Worm (Caenorhabditis elegans) whole organism, mixed stage, embryonic: ENCODE measurements around the gene glt-6.

ENCODE experiments used
- bed-3 ChIP-seq: fragments of 200-800 bp; sonication (Bioruptor generic); optimal IDR thresholded peaks from 3 replicates; lab custom pipeline; 2018; ENCODE audit warnings: mild to moderate bottlenecking, missing genetic modification characterization, moderate library complexity, missing compliant biosample characterization
- blmp-1 ChIP-seq: fragments of 150-350 bp; optimal IDR thresholded peaks from 2 replicates; lab custom pipeline; 2014; ENCODE audit warnings: missing biosample characterization, missing genetic modification characterization
- ceh-39 ChIP-seq: fragments of 150-350 bp; optimal IDR thresholded peaks from 2 replicates; lab custom pipeline; 2014; ENCODE audit warnings: missing biosample characterization, missing genetic modification characterization
- ceh-43 ChIP-seq: fragments of 200-800 bp; sonication (Bioruptor generic); optimal IDR thresholded peaks from 2 replicates; lab custom pipeline; 2018; ENCODE audit warnings: mild to moderate bottlenecking, missing genetic modification characterization, moderate library complexity, missing compliant biosample characterization
- ceh-83 ChIP-seq: fragments of 200-800 bp; sonication (Bioruptor generic); optimal IDR thresholded peaks from 2 replicates; lab custom pipeline; 2018; ENCODE audit warnings: mild to moderate bottlenecking, missing genetic modification characterization, missing compliant biosample characterization
- ces-1 ChIP-seq: fragments of 150-350 bp; optimal IDR thresholded peaks from 2 replicates; lab custom pipeline; 2014; ENCODE audit warnings: missing biosample characterization, missing genetic modification reagents, missing genetic modification characterization
- cnd-1 ChIP-seq: fragments of 200-800 bp; sonication (Bioruptor generic); optimal IDR thresholded peaks from 2 replicates; lab custom pipeline; 2018; ENCODE audit warnings: mild to moderate bottlenecking, missing genetic modification characterization, missing compliant biosample characterization
- drap-1 ChIP-seq: fragments of 200-800 bp; sonication (Bioruptor generic); optimal IDR thresholded peaks from 3 replicates; lab custom pipeline; 2018; ENCODE audit warnings: mild to moderate bottlenecking, missing genetic modification characterization, missing compliant biosample characterization
- elt-3 ChIP-seq: fragments of 150-350 bp; optimal IDR thresholded peaks from 2 replicates; lab custom pipeline; 2014; ENCODE audit warnings: missing biosample characterization, missing genetic modification characterization
- flh-1 ChIP-seq: fragments of 200-800 bp; sonication (Bioruptor generic); optimal IDR thresholded peaks from 2 replicates; lab custom pipeline; 2018; ENCODE audit warnings: mild to moderate bottlenecking, missing genetic modification characterization, moderate library complexity, missing compliant biosample characterization
- ham-2 ChIP-seq: fragments of 200-800 bp; sonication (Bioruptor generic); optimal IDR thresholded peaks from 2 replicates; lab custom pipeline; 2018; ENCODE audit warnings: mild to moderate bottlenecking, missing genetic modification characterization, missing compliant biosample characterization
- hlh-1 ChIP-seq: fragments of 150-350 bp; optimal IDR thresholded peaks from 2 replicates; lab custom pipeline; 2014; ENCODE audit warnings: missing biosample characterization, missing genetic modification reagents, missing genetic modification characterization
- lsy-2 ChIP-seq: fragments of 150-350 bp; optimal IDR thresholded peaks from 2 replicates; lab custom pipeline; 2014; ENCODE audit warnings: missing biosample characterization, missing genetic modification characterization
- mab-5 ChIP-seq: fragments of 150-350 bp; optimal IDR thresholded peaks from 2 replicates; lab custom pipeline; 2014; ENCODE audit warnings: missing biosample characterization, missing genetic modification characterization
- mep-1 ChIP-seq: fragments of 150-350 bp; optimal IDR thresholded peaks from 2 replicates; lab custom pipeline; 2017; ENCODE audit warnings: missing biosample characterization, missing genetic modification reagents, missing genetic modification characterization, inconsistent platforms
- mls-2 ChIP-seq: sonication (generic microtip); optimal IDR thresholded peaks from 2 replicates; lab custom pipeline; 2016; ENCODE audit warnings: mild to moderate bottlenecking, missing genetic modification characterization, moderate library complexity, missing compliant biosample characterization
- nhr-12 ChIP-seq: fragments of 150-350 bp; optimal IDR thresholded peaks from 2 replicates; lab custom pipeline; 2014; ENCODE audit warnings: missing biosample characterization, missing genetic modification characterization
- nhr-2 ChIP-seq: fragments of 150-350 bp; optimal IDR thresholded peaks from 2 replicates; lab custom pipeline; 2014; ENCODE audit warnings: missing biosample characterization, missing genetic modification characterization
- nhr-237 ChIP-seq: fragments of 150-350 bp; optimal IDR thresholded peaks from 2 replicates; lab custom pipeline; 2014; ENCODE audit warnings: missing biosample characterization, missing genetic modification characterization
- nhr-76 ChIP-seq: sonication (generic microtip); optimal IDR thresholded peaks from 2 replicates; lab custom pipeline; 2017; ENCODE audit warnings: missing biosample characterization, missing genetic modification characterization
- pha-4 ChIP-seq: fragments of 150-350 bp; optimal IDR thresholded peaks from 2 replicates; lab custom pipeline; 2018; ENCODE audit warnings: missing biosample characterization, missing genetic modification reagents, missing genetic modification characterization
- sem-2 ChIP-seq: fragments of 200-800 bp; sonication (Bioruptor generic); optimal IDR thresholded peaks from 2 replicates; lab custom pipeline; 2018; ENCODE audit warnings: mild to moderate bottlenecking, missing genetic modification characterization, missing compliant biosample characterization
- snpc-4 ChIP-seq: fragments of 150-350 bp; optimal IDR thresholded peaks from 2 replicates; lab custom pipeline; 2014; ENCODE audit warnings: missing biosample characterization, missing genetic modification characterization
- sptf-1 ChIP-seq: sonication (generic microtip); optimal IDR thresholded peaks from 2 replicates; lab custom pipeline; 2017; ENCODE audit warnings: mild to moderate bottlenecking, missing genetic modification characterization, moderate library complexity, missing compliant biosample characterization
- tbx-8 ChIP-seq: fragments of 200-800 bp; sonication (Bioruptor generic); optimal IDR thresholded peaks from 2 replicates; lab custom pipeline; 2018; ENCODE audit warnings: mild to moderate bottlenecking, missing genetic modification characterization, moderate library complexity, missing compliant biosample characterization
- unc-120 ChIP-seq: sonication (generic microtip); optimal IDR thresholded peaks from 2 replicates; lab custom pipeline; 2017; ENCODE audit warnings: missing genetic modification characterization, missing compliant biosample characterization; ENCODE audit not compliant: poor library complexity, severe bottlenecking
- unc-62 ChIP-seq: fragments of 150-350 bp; optimal IDR thresholded peaks from 2 replicates; lab custom pipeline; 2014; ENCODE audit warnings: missing biosample characterization, missing genetic modification reagents, missing genetic modification characterization
- zip-8 ChIP-seq: fragments of 150-350 bp; optimal IDR thresholded peaks from 2 replicates; lab custom pipeline; 2014; ENCODE audit warnings: missing biosample characterization, missing genetic modification characterization
- ztf-11 ChIP-seq: fragments of 150-350 bp; optimal IDR thresholded peaks from 2 replicates; lab custom pipeline; 2014; ENCODE audit warnings: missing biosample characterization, missing genetic modification characterization

glt-6 gene

ce11 chrIV:7547843-7548578 is 44.6 kb downstream of the glt-6 start, which contains the start of the genes cdd-2 and oef-1:
cdd-2 (minus strand) TSS chrIV:7547893.
oef-1 (plus strand) TSS chrIV:7548417.
- TF ChIP-seq ces-1 (no peak), elt-3 (no peak), mep-1 (tag; lab: Kevin White, UChicago) (no peak), ztf-11 (tag; lab: Kevin White, UChicago) (no peak), zip-8 (tag; lab: Kevin White, UChicago) (no peak), sem-2 (GFP tag; lab: Kevin White, UChicago) (no peak), hlh-1 (tag; lab: Kevin White, UChicago) (no peak), ceh-83 (GFP tag; lab: Kevin White, UChicago) (no peak), sptf-1 (tag; lab: Kevin White, UChicago) (no peak), unc-62 (no peak), nhr-237 (tag; lab: Kevin White, UChicago) (no peak), blmp-1 (no peak), unc-120 (tag; lab: Kevin White, UChicago) (no peak), tbx-8 (no peak), mls-2 (tag; lab: Kevin White, UChicago) (no peak), nhr-76 (tag; lab: Kevin White, UChicago) (no peak), nhr-12 (tag; lab: Kevin White, UChicago) (no peak)
- TF ChIP-seq, all 35 proteins: peak for 0

DNA sequence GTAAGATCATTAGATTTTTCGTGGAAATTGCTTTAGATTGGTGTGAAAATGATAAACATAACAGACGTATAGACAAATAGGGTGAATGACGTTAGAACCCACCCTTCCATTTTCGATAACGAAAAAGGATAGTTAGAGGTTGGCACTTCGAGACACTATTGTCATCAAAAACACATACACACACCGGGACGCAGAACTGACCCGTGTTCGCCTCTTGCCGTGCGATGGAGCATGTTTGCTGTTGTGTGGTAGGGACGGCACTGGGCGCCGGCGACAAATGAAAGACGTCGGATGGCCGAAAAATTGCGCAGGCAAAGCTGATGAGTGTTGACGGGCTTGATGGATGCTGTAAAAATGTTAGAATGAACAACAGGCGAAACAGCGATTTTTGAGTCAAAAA is 46.4 kb downstream of the glt-6 start:
- TF ChIP-seq drap-1 (GFP tag; lab: Kevin White, UChicago) (no peak), snpc-4 (tag; lab: Kevin White, UChicago) (no peak), hlh-1 (tag; lab: Kevin White, UChicago) (no peak), cnd-1 (tag; lab: Kevin White, UChicago) (no peak)

- no peak for TF ChIP-seq bed-3 (GFP tag; lab: Kevin White, UChicago)
- TF ChIP-seq mls-2 (tag; lab: Kevin White, UChicago), result no peak
- no peak for TF ChIP-seq ham-2 (GFP tag; lab: Kevin White, UChicago)
- no peak for TF ChIP-seq ceh-43 (GFP tag; lab: Kevin White, UChicago)
- no peak for TF ChIP-seq drap-1 (GFP tag; lab: Kevin White, UChicago)
- TF ChIP-seq ceh-83 (GFP tag; lab: Kevin White, UChicago), result no peak
- TF ChIP-seq zip-8 (tag; lab: Kevin White, UChicago), result no peak
- TF ChIP-seq mep-1 (tag; lab: Kevin White, UChicago), result no peak
- TF ChIP-seq cnd-1 (tag; lab: Kevin White, UChicago), result no peak
- no peak for TF ChIP-seq pha-4 (tag; lab: Kevin White, UChicago)
- TF ChIP-seq ceh-39, result no peak
- no peak for TF ChIP-seq unc-62
- TF ChIP-seq blmp-1, result no peak
Measured at ce11 chrIV:7550445-7550844, 47.0 kb downstream of the glt-6 start, which contains the start of gene pam-1. pam-1 (minus strand) TSS chrIV:7550812.

ce11 chrIV:7551254-7551653 is 47.8 kb downstream of the glt-6 start:
- TF ChIP-seq unc-62 (no peak), lsy-2 (no peak), pha-4 (tag; lab: Kevin White, UChicago) (no peak), nhr-2 (tag; lab: Kevin White, UChicago) (no peak), sptf-1 (tag; lab: Kevin White, UChicago) (no peak)

ce11 chrIV:7552100-7552499 is 48.7 kb downstream of the glt-6 start:
- TF ChIP-seq mab-5 (tag; lab: Kevin White, UChicago), result no peak
- TF ChIP-seq unc-62, result no peak

ce11 chrIV:7552958-7553553 is 49.6 kb downstream of the glt-6 start, which contains the start of gene dif-1:
dif-1 (minus strand) TSS chrIV:7553008.
- TF ChIP-seq nhr-12 (tag; lab: Kevin White, UChicago) (peak; percentile 90), flh-1 (GFP tag; lab: Kevin White, UChicago) (no peak)
